Worm (Caenorhabditis elegans) whole organism, midembryonic: Measurements from ENCODE around the gene T19D2.3.

Experiments
- T22C8.4 ChIP-seq: fragments of 200-800 bp; sonication (Bioruptor generic); IDR thresholded peaks from 2 replicates; pipeline ENCODE4 v1.3.6; 2022; ENCODE audit warnings: missing genetic modification characterization, missing compliant biosample characterization
- cog-1 ChIP-seq: sonication (generic microtip); optimal IDR thresholded peaks from 2 replicates; lab custom pipeline; 2016; ENCODE audit warnings: missing genetic modification characterization, missing compliant biosample characterization
- flt-1 ChIP-seq: fragments of 200-800 bp; sonication (Bioruptor generic); IDR thresholded peaks from 2 replicates; pipeline ENCODE4 v1.3.6; 2022; ENCODE audit warnings: missing genetic modification characterization, missing compliant biosample characterization
- klf-2 ChIP-seq: fragments of 200-800 bp; sonication (Bioruptor generic); conservative IDR thresholded peaks from 2 replicates; pipeline ENCODE4 v1.3.6; 2022; ENCODE audit warnings: missing genetic modification reagents, missing genetic modification characterization, missing compliant biosample characterization
- med-1 ChIP-seq: sonication (generic microtip); optimal IDR thresholded peaks from 2 replicates; lab custom pipeline; 2017; ENCODE audit warnings: missing genetic modification characterization, mild to moderate bottlenecking, missing compliant biosample characterization, antibody characterized with exemption, missing genetic modification reagents; ENCODE audit not compliant: insufficient read depth
- ref-1 ChIP-seq: fragments of 200-800 bp; sonication (Bioruptor generic); conservative IDR thresholded peaks from 2 replicates; pipeline ENCODE4 v1.3.6; 2022; ENCODE audit warnings: missing genetic modification reagents, missing genetic modification characterization, missing compliant biosample characterization
- tab-1 ChIP-seq: fragments of 200-800 bp; sonication (Bioruptor generic); IDR thresholded peaks from 2 replicates; pipeline ENCODE4 v1.3.6; 2022; ENCODE audit warnings: missing genetic modification characterization, missing compliant biosample characterization
- ztf-23 ChIP-seq: fragments of 200-800 bp; sonication (Bioruptor generic); IDR thresholded peaks from 2 replicates; pipeline ENCODE4 v1.3.6; 2022; ENCODE audit warnings: missing genetic modification reagents, missing genetic modification characterization, missing compliant biosample characterization
- ztf-29 ChIP-seq: fragments of 200-800 bp; sonication (Bioruptor generic); IDR thresholded peaks from 2 replicates; pipeline ENCODE4 v1.3.6; 2022; ENCODE audit warnings: missing genetic modification reagents, missing genetic modification characterization, missing compliant biosample characterization

T19D2.3 gene

DNA sequence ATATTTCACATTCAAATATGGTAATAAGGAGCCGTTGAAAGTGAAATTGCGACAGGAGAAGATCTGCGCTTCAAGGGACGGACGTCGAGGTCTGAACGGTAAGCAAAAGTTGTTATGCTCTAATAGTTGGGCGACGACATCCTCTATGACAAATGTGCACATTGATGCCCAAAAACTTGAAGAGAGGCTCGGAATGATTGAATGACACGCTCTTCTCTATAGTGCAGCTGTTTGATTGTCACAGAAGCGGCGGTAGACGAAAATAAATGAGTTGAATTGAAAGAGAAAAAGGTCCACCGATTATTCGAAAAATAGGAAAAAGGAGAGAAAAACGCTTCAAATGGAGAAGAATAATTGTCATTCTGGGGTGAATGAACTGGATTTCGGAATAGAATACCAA, 20.2 kb downstream of the T19D2.3 start:
- TF ChIP-seq med-1 (GFP tag; lab: Kevin White, UChicago) (no peak), ztf-29 (GFP tag; lab: Robert Waterston, UW) (no peak), T22C8.4 (no peak), klf-2 (GFP tag; lab: Robert Waterston, UW) (no peak), tab-1 (no peak)

- no peak for TF ChIP-seq klf-2 (GFP tag; lab: Robert Waterston, UW)
These were observed 21.3 kb downstream of the T19D2.3 start for ce11 chrX:3960345-3960744.

ce11 chrX:3966332-3966731, 27.3 kb downstream of the T19D2.3 start, which contains the start of gene C16B8.2:
Gene C16B8.2 (minus strand): TSS chrX:3966432.
- TF ChIP-seq T22C8.4, result no peak
- no peak for TF ChIP-seq ztf-23 (GFP tag; lab: Robert Waterston, UW)
- no peak for TF ChIP-seq klf-2 (GFP tag; lab: Robert Waterston, UW)
- TF ChIP-seq tab-1, result no peak
- no peak for TF ChIP-seq cog-1 (tag; lab: Kevin White, UChicago)
- no peak for TF ChIP-seq med-1 (GFP tag; lab: Kevin White, UChicago)
- TF ChIP-seq ref-1 (GFP tag; lab: Robert Waterston, UW), result no peak
- TF ChIP-seq flt-1 (GFP tag; lab: Robert Waterston, UW), result no peak
- TF ChIP-seq ztf-29 (GFP tag; lab: Robert Waterston, UW), result no peak

DNA sequence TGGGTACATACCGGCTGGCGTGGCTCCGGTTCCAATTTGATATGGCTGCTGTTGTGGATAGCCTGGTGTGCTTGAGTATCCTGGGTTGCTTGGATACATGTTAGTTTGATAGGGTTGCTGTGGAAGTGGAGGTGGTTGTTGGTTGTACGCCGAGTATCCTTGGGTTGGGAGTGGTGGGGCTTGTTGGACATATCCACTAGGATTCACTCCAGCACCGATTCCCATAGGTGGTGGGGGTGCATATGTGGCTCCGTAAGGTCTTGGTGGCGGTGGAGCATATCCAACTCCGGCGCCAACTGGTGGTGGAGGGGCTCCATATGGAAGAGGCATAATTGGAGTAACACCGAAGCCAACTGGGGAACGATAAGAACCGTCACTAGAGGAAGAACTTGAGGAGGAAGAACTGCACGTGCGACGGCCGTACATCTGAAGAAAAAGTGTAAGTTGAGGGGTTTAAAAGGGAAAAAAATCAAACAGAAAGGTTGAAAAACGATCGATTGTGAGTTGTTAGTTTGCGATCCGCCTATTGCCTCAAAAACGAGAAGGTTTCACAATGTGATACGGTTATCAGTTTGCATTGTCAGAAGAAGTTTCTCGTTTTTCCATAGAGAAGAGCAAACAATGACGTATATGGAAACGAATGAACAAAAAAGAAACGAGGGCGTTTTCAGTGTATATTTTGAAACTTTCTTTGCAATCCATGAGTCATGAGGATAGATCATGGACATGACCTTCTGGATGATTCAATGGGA, 29.3 kb downstream of the T19D2.3 start, which contains the start of gene C16B8.3:
C16B8.3 (minus strand) TSS at position 426 of the 752 bp plus-strand sequence.
- no peak for TF ChIP-seq med-1 (GFP tag; lab: Kevin White, UChicago)
- no peak for TF ChIP-seq cog-1 (tag; lab: Kevin White, UChicago)

- no peak; the same call in 1 of the 2 replicates for TF ChIP-seq klf-2 (GFP tag; lab: Robert Waterston, UW)
- TF ChIP-seq tab-1, result peak; percentile 87
- peak; percentile 73 for TF ChIP-seq ref-1 (GFP tag; lab: Robert Waterston, UW)
- peak; percentile 84 for TF ChIP-seq ztf-29 (GFP tag; lab: Robert Waterston, UW)
- peak; percentile 79 for TF ChIP-seq T22C8.4
- TF ChIP-seq flt-1 (GFP tag; lab: Robert Waterston, UW), result peak; percentile 92
- peak; percentile 83 for TF ChIP-seq ztf-23 (GFP tag; lab: Robert Waterston, UW)
- TF ChIP-seq cog-1 (tag; lab: Kevin White, UChicago), result no peak
- peak; percentile 52 for TF ChIP-seq med-1 (GFP tag; lab: Kevin White, UChicago)
These were observed 30.3 kb downstream of the T19D2.3 start for ce11 chrX:3969353-3969752.

ce11 chrX:3969980-3970403, 30.9 kb downstream of the T19D2.3 start:
- TF ChIP-seq cog-1 (tag; lab: Kevin White, UChicago), result peak; percentile 89
- peak; percentile 95 for TF ChIP-seq tab-1
- TF ChIP-seq med-1 (GFP tag; lab: Kevin White, UChicago), result peak; percentile 58
- TF ChIP-seq klf-2 (GFP tag; lab: Robert Waterston, UW), result peak; percentile 76
- TF ChIP-seq ztf-23 (GFP tag; lab: Robert Waterston, UW), result peak; percentile 88
- TF ChIP-seq ztf-29 (GFP tag; lab: Robert Waterston, UW), result peak; percentile 92
- TF ChIP-seq ref-1 (GFP tag; lab: Robert Waterston, UW), result peak; percentile 89
- TF ChIP-seq T22C8.4, result peak; percentile 86
- peak; percentile 98 for TF ChIP-seq flt-1 (GFP tag; lab: Robert Waterston, UW)

ce11 chrX:3970786-3971185, 31.7 kb downstream of the T19D2.3 start:
- TF ChIP-seq klf-2 (GFP tag; lab: Robert Waterston, UW) (no peak), tab-1 (no peak), T22C8.4 (no peak), ztf-29 (GFP tag; lab: Robert Waterston, UW) (no peak), med-1 (GFP tag; lab: Kevin White, UChicago) (no peak), ref-1 (GFP tag; lab: Robert Waterston, UW) (no peak), ztf-23 (GFP tag; lab: Robert Waterston, UW) (no peak), cog-1 (tag; lab: Kevin White, UChicago) (no peak), flt-1 (GFP tag; lab: Robert Waterston, UW) (no peak)

DNA sequence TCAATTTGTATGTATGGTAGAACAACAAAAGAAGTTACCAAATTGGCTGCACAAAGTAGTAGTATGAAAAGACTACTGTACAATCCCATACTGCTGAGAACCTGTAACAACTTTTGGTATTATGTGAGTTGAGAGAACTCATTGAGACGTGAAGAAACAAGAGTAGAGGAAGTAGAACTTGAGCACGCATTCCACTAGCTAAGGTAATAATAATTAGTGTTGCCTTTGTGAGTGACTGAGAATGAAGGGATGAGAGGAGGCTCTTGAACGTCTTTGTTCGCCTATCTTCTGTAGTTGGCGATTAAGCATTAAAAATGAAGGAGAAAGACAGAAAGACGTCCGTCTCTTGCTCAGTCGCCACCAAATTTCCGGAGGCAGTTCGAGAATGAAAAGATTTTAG, 34.5 kb downstream of the T19D2.3 start, which contains the start of gene C16B8.4:
C16B8.4 (minus strand) TSS at position 101 of the 400 bp plus-strand sequence.
- TF ChIP-seq ref-1 (GFP tag; lab: Robert Waterston, UW) (no peak), ztf-29 (GFP tag; lab: Robert Waterston, UW) (no peak), T22C8.4 (no peak), flt-1 (GFP tag; lab: Robert Waterston, UW) (no peak)

ce11 chrX:3974160-3974559, 35.1 kb downstream of the T19D2.3 start:
- TF ChIP-seq med-1 (GFP tag; lab: Kevin White, UChicago), result no peak

DNA sequence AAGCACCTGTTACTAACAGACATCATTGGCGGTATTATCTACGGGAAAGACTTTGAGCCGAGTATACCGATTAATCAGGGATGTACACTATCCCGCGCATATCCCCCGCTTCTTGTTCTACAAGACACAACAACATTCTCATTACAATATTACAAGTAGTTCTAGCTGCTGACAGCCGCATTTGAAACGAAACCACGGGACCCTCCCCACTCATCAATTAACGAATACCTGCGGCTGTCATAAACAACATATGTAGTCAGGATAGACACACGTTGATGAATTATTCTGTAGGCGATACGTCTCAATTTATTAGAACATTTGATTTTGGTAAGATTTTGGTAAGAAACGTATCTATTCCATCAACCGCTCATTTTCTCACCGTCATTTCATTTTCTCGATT, 37.7 kb downstream of the T19D2.3 start:
- no peak for TF ChIP-seq ztf-29 (GFP tag; lab: Robert Waterston, UW)
- TF ChIP-seq tab-1, result no peak
- no peak for TF ChIP-seq ref-1 (GFP tag; lab: Robert Waterston, UW)
- TF ChIP-seq med-1 (GFP tag; lab: Kevin White, UChicago), result no peak
- no peak for TF ChIP-seq ztf-23 (GFP tag; lab: Robert Waterston, UW)
- no peak for TF ChIP-seq klf-2 (GFP tag; lab: Robert Waterston, UW)
- TF ChIP-seq cog-1 (tag; lab: Kevin White, UChicago), result no peak
- no peak for TF ChIP-seq flt-1 (GFP tag; lab: Robert Waterston, UW)
- TF ChIP-seq T22C8.4, result no peak
